Worm (Caenorhabditis elegans): Measurements from ENCODE around the gene F58G11.4.
A peak's percentile ranks its signal among the peaks of the same experiment; 100 is the strongest.

Gene F58G11.4

DNA sequence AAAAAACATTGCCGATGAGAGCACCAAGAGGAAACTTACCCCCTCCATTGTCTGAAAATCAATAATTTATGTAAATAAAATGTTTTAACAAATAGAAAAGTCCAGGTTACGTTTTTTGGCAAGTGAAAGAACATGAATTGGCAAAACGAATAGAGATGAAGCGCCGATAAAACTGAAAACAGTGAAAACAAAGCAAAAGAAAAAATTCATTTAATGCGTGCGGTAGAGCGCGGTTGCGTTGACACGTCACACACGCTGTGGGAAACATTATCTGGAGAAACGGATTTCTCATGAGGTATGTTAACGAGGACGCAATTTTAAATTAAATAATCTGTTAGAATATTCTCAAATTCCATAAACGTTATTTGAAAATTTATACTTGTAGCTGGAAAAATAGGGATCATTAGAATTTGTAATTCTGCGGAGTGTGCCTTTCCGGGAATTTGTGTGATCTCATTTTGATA, 42.9 kb downstream of the F58G11.4 start, which contains the start of gene zipt-9 (continued):
- TF ChIP-seq vab-15 (tag; optimal IDR thresholded peaks at IDR 0.05) (peak; percentile 89), sptf-1 (tag; optimal IDR thresholded peaks at IDR 0.05) (no peak), nhr-47 (tag; optimal IDR thresholded peaks at IDR 0.05) (peak; percentile 91), C04F5.9 (tag; optimal IDR thresholded peaks at IDR 0.05) (peak; percentile 70), tbx-2 (tag; optimal IDR thresholded peaks at IDR 0.05) (peak; percentile 82), nhr-19 (GFP tag; conservative IDR thresholded peaks at IDR 0.05) (peak; percentile 83), lin-15B (tag; optimal IDR thresholded peaks at IDR 0.05) (peak; percentile 90), nhr-28 (tag; optimal IDR thresholded peaks at IDR 0.05) (no peak), ces-1 (GFP tag; optimal IDR thresholded peaks at IDR 0.05) (no peak), egl-27 (tag; optimal IDR thresholded peaks at IDR 0.05) (no peak), fos-1 (tag; optimal IDR thresholded peaks at IDR 0.05) (peak; percentile 65), ceh-82 (tag; optimal IDR thresholded peaks at IDR 0.05) (peak; percentile 74 to 87 (median 79)), nhr-237 (tag; optimal IDR thresholded peaks at IDR 0.05) (peak; percentile 47), lin-14 (GFP tag; optimal IDR thresholded peaks at IDR 0.05) (peak; percentile 90), mdl-1 (tag; optimal IDR thresholded peaks at IDR 0.05) (peak in 1 of 2 experiments; percentile 66)

DNA sequence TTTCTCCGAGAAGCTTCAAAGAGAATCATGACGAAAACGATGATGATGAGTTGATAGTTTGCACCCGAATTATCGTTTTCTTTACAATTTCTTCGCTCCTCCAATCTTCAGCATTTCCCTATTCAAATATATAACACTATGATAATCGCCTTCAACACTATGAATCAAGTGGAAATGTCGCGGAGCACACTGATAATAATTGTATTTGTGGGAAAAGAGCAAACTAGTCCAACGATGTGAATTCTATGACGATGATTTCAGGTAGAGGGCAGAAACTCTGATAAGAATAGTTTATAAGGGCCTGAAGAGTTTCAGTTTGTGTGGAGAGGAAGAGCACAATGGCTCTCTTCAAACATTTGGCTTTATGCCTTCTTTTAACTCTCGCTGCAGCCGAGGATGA, 44.1 kb downstream of the F58G11.4 start, which contains the start of gene T01D3.6:
TSS of gene T01D3.6 (plus strand) at position 294 of the 400 bp plus-strand sequence.
- TF ChIP-seq egl-13 (tag; optimal IDR thresholded peaks at IDR 0.05) (no peak), nhr-11 (tag; optimal IDR thresholded peaks at IDR 0.05) (no peak), fos-1 (tag; optimal IDR thresholded peaks at IDR 0.05) (no peak), pag-3 (tag; optimal IDR thresholded peaks at IDR 0.05; ENCODE audit: borderline replicate concordance, insufficient read depth) (no peak), elt-3 (tag; optimal IDR thresholded peaks at IDR 0.05) (no peak), C34B4.2 (tag; optimal IDR thresholded peaks at IDR 0.05) (no peak), lin-35 (GFP tag; optimal IDR thresholded peaks at IDR 0.05) (peak in 1 of 2 experiments; percentile 24), pax-3 (tag; optimal IDR thresholded peaks at IDR 0.05) (peak; percentile 29), hlh-17 (GFP tag; optimal IDR thresholded peaks at IDR 0.05; ENCODE audit: borderline replicate concordance) (no peak), pqm-1 (tag; optimal IDR thresholded peaks at IDR 0.05) (peak; percentile 32), fkh-10 (GFP tag; optimal IDR thresholded peaks at IDR 0.05) (no peak), lin-39 (tag; optimal IDR thresholded peaks at IDR 0.05) (no peak), ceh-90 (tag; optimal IDR thresholded peaks at IDR 0.05) (no peak), ceh-88 (GFP tag; IDR thresholded peaks at IDR 0.05) (no peak), tlp-1 (tag; optimal IDR thresholded peaks at IDR 0.05) (no peak), aly-2 (tag; optimal IDR thresholded peaks at IDR 0.05) (no peak), lin-14 (GFP tag; optimal IDR thresholded peaks at IDR 0.05) (no peak), elt-2 (tag; optimal IDR thresholded peaks at IDR 0.05) (peak; percentile 79), ces-1 (GFP tag; optimal IDR thresholded peaks at IDR 0.05) (no peak), lin-15B (tag; optimal IDR thresholded peaks at IDR 0.05) (no peak), mab-9 (GFP tag; IDR thresholded peaks at IDR 0.05) (no peak), irx-1 (tag; optimal IDR thresholded peaks at IDR 0.05) (no peak), fkh-8 (tag; optimal IDR thresholded peaks at IDR 0.05) (no peak), hlh-4 (tag; optimal IDR thresholded peaks at IDR 0.05) (no peak), nhr-85 (tag) (peak; percentile 10)

DNA sequence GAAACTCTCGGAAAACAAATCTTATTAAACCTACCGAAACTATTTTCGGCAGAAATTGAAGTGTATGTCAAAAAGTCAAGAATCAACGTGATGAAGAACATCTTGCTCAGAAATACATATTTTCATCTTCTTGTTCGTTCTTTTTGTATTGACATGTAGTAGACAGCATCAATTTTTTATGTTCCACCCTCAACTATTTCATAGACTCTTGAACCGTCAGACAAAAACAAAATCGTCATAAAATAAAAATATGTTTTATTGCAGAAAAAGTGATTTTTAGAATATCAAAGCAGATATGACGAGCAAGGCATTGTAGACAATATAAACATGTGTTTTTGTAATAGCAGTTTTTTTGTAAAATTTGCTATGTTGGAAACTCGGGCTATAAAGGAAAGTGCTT, 52.4 kb downstream of the F58G11.4 start, which contains the start of gene F35E12.2:
TSS of gene F35E12.2 (minus strand) at position 101 of the 400 bp plus-strand sequence.
- no peak for TF ChIP-seq lin-14 (GFP tag; optimal IDR thresholded peaks at IDR 0.05)
- TF ChIP-seq egl-27 (tag; optimal IDR thresholded peaks at IDR 0.05) = no peak
- TF ChIP-seq skn-1 (tag; optimal IDR thresholded peaks at IDR 0.05) = no peak
- no peak for TF ChIP-seq tbx-2 (tag; optimal IDR thresholded peaks at IDR 0.05)
- no peak for TF ChIP-seq unc-30 (tag; optimal IDR thresholded peaks at IDR 0.05)
- TF ChIP-seq fkh-8 (tag; optimal IDR thresholded peaks at IDR 0.05) = no peak
- no peak for TF ChIP-seq nhr-20 (tag; optimal IDR thresholded peaks at IDR 0.05)
- TF ChIP-seq aha-1 (tag; optimal IDR thresholded peaks at IDR 0.05) = no peak
- TF ChIP-seq ceh-82 (tag; optimal IDR thresholded peaks at IDR 0.05) = no peak
- no peak for TF ChIP-seq nhr-237 (tag; optimal IDR thresholded peaks at IDR 0.05)
- no peak for TF ChIP-seq nhr-11 (tag; optimal IDR thresholded peaks at IDR 0.05)
- TF ChIP-seq lin-39 (tag; optimal IDR thresholded peaks at IDR 0.05) = no peak
- no peak for TF ChIP-seq rnt-1 (tag; optimal IDR thresholded peaks at IDR 0.05)
- no peak for TF ChIP-seq lir-3 (tag; optimal IDR thresholded peaks at IDR 0.05; ENCODE audit: poor library complexity)
- no peak for TF ChIP-seq mep-1 (tag; optimal IDR thresholded peaks at IDR 0.05)
- TF ChIP-seq ceh-90 (tag; optimal IDR thresholded peaks at IDR 0.05) = no peak
